Worm (Caenorhabditis elegans): ENCODE results near the gene srg-61.

- TF ChIP-seq him-1 (tag; optimal IDR thresholded peaks at IDR 0.05), result no peak
- TF ChIP-seq dao-5 (tag; optimal IDR thresholded peaks at IDR 0.05), result no peak
- TF ChIP-seq W03F9.2 (tag; optimal IDR thresholded peaks at IDR 0.05), result no peak
Measured at ce11 chrV:2769754-2770153, 29.6 kb upstream of the srg-61 start, which contains the start of gene dhs-15.
